Worm (Caenorhabditis elegans) whole organism, young adult: Measurements from ENCODE around the gene swd-2.2.

Experiments
- B0019.2 ChIP-seq: fragments of 200-800 bp; sonication (Bioruptor generic); conservative IDR thresholded peaks from 2 replicates; pipeline ENCODE4 v1.3.6; 2022; ENCODE audit warnings: missing genetic modification reagents, missing genetic modification characterization, missing compliant biosample characterization
- B0261.1 ChIP-seq: sonication (generic microtip); optimal IDR thresholded peaks from 2 replicates; lab custom pipeline; 2016; ENCODE audit warnings: mild to moderate bottlenecking, missing genetic modification characterization, moderate library complexity, missing compliant biosample characterization
- F33H1.4 ChIP-seq: fragments of 200-800 bp; sonication (Bioruptor generic); IDR thresholded peaks from 2 replicates; pipeline ENCODE4 v1.3.6; 2022; ENCODE audit warnings: missing genetic modification reagents, missing genetic modification characterization, missing compliant biosample characterization
- F39B2.1 ChIP-seq: fragments of 200-800 bp; sonication (Bioruptor generic); IDR thresholded peaks from 2 replicates; pipeline ENCODE4 v1.3.6; 2022; ENCODE audit warnings: missing genetic modification reagents, missing genetic modification characterization, missing compliant biosample characterization
- F49E8.2 ChIP-seq: sonication (generic microtip); optimal IDR thresholded peaks from 3 replicates; lab custom pipeline; 2017; ENCODE audit warnings: missing genetic modification characterization, mild to moderate bottlenecking, missing compliant biosample characterization, antibody characterized with exemption, moderate library complexity; ENCODE audit not compliant: insufficient read depth
- F52B5.7 ChIP-seq: sonication (generic microtip); optimal IDR thresholded peaks from 2 replicates; lab custom pipeline; 2016; ENCODE audit warnings: mild to moderate bottlenecking, missing genetic modification characterization, missing compliant biosample characterization
- F57A8.1 ChIP-seq: fragments of 200-800 bp; sonication (Bioruptor generic); optimal IDR thresholded peaks from 2 replicates; lab custom pipeline; 2018; ENCODE audit warnings: mild to moderate bottlenecking, missing genetic modification characterization, moderate library complexity, missing compliant biosample characterization
- K12H6.12 ChIP-seq: fragments of 200-800 bp; sonication (Bioruptor generic); optimal IDR thresholded peaks from 2 replicates; lab custom pipeline; 2018; ENCODE audit warnings: mild to moderate bottlenecking, missing genetic modification characterization, missing compliant biosample characterization
- T07F8.4 ChIP-seq: sonication (generic microtip); optimal IDR thresholded peaks from 2 replicates; lab custom pipeline; 2016; ENCODE audit warnings: mild to moderate bottlenecking, missing genetic modification characterization, moderate library complexity, missing compliant biosample characterization
- T26A5.8 ChIP-seq: sonication (generic microtip); optimal IDR thresholded peaks from 2 replicates; lab custom pipeline; 2016; ENCODE audit warnings: missing genetic modification characterization, missing compliant biosample characterization
- Y53F4B.3 ChIP-seq: fragments of 200-800 bp; sonication (Bioruptor generic); IDR thresholded peaks from 2 replicates; pipeline ENCODE4 v1.3.6; 2022; ENCODE audit warnings: missing genetic modification reagents, missing genetic modification characterization, missing compliant biosample characterization
- Y53G8AR.9 ChIP-seq: fragments of 200-800 bp; sonication (Bioruptor generic); conservative IDR thresholded peaks from 2 replicates; pipeline ENCODE4 v1.3.6; 2022; ENCODE audit warnings: missing genetic modification reagents, missing genetic modification characterization, missing compliant biosample characterization
- Y79H2A.3 ChIP-seq: fragments of 200-800 bp; sonication (Bioruptor generic); conservative IDR thresholded peaks from 2 replicates; pipeline ENCODE4 v1.3.6; 2022; ENCODE audit warnings: missing genetic modification reagents, missing genetic modification characterization, missing compliant biosample characterization
- ZK185.1 ChIP-seq: sonication (generic microtip); optimal IDR thresholded peaks from 2 replicates; lab custom pipeline; 2016; ENCODE audit warnings: mild to moderate bottlenecking, missing genetic modification characterization, missing compliant biosample characterization; ENCODE audit not compliant: poor library complexity, severe bottlenecking
- atf-7 ChIP-seq: sonication (generic microtip); optimal IDR thresholded peaks from 2 replicates; lab custom pipeline; 2017; ENCODE audit warnings: mild to moderate bottlenecking, missing genetic modification characterization, missing compliant biosample characterization
- attf-3 ChIP-seq: fragments of 200-800 bp; sonication (Bioruptor generic); conservative IDR thresholded peaks from 2 replicates; pipeline ENCODE4 v1.3.6; 2022; ENCODE audit warnings: missing genetic modification reagents, missing genetic modification characterization, missing compliant biosample characterization
- attf-5 ChIP-seq: fragments of 200-800 bp; sonication (Bioruptor generic); optimal IDR thresholded peaks from 2 replicates; lab custom pipeline; 2018; ENCODE audit warnings: mild to moderate bottlenecking, missing genetic modification characterization, missing compliant biosample characterization
- attf-6 ChIP-seq: fragments of 200-800 bp; sonication (Bioruptor generic); IDR thresholded peaks from 2 replicates; pipeline ENCODE4 v1.3.6; 2022; ENCODE audit warnings: missing genetic modification reagents, missing genetic modification characterization, missing compliant biosample characterization
- cebp-1 ChIP-seq, 2 experiments: fragments of 200-800 bp in 1 of 2; sonication (Bioruptor generic) in 1 of 2; sonication (generic microtip) in 1 of 2; IDR thresholded peaks in 1 of 2; optimal IDR thresholded peaks in 1 of 2; 2 replicates each; pipeline versions ENCODE4 v1.3.6 to Lab custom; 2017 to 2022; ENCODE audit warnings: missing compliant biosample characterization in 2 of 2, missing genetic modification characterization in 2 of 2, mild to moderate bottlenecking in 1 of 2, missing genetic modification reagents in 1 of 2, moderate library complexity in 1 of 2
- cebp-2 ChIP-seq: fragments of 200-800 bp; sonication (Bioruptor generic); IDR thresholded peaks from 2 replicates; pipeline ENCODE4 v1.3.6; 2022; ENCODE audit warnings: missing genetic modification characterization, missing compliant biosample characterization
- ceh-100 ChIP-seq: fragments of 200-800 bp; sonication (Bioruptor generic); IDR thresholded peaks from 2 replicates; pipeline ENCODE4 v1.3.6; 2022; ENCODE audit warnings: missing genetic modification reagents, missing genetic modification characterization, missing compliant biosample characterization
- ceh-27 ChIP-seq: fragments of 200-800 bp; sonication (Bioruptor generic); optimal IDR thresholded peaks from 2 replicates; lab custom pipeline; 2018; ENCODE audit warnings: mild to moderate bottlenecking, missing genetic modification characterization, moderate library complexity, missing compliant biosample characterization
- chd-7 ChIP-seq: sonication (generic microtip); optimal IDR thresholded peaks from 2 replicates; lab custom pipeline; 2016; ENCODE audit warnings: mild to moderate bottlenecking, missing genetic modification characterization, moderate library complexity, missing compliant biosample characterization
- dpff-1 ChIP-seq: sonication (generic microtip); optimal IDR thresholded peaks from 2 replicates; lab custom pipeline; 2017; ENCODE audit warnings: mild to moderate bottlenecking, missing genetic modification characterization, missing compliant biosample characterization
- efl-1 ChIP-seq: fragments of 150-350 bp; optimal IDR thresholded peaks from 2 replicates; lab custom pipeline; 2014; ENCODE audit warnings: missing biosample characterization, missing genetic modification reagents, missing genetic modification characterization
- egl-44 ChIP-seq: fragments of 200-800 bp; sonication (Bioruptor generic); IDR thresholded peaks from 2 replicates; pipeline ENCODE4 v1.3.6; 2022; ENCODE audit warnings: missing genetic modification reagents, missing genetic modification characterization, missing compliant biosample characterization
- ekl-4 ChIP-seq: fragments of 200-800 bp; sonication (Bioruptor generic); IDR thresholded peaks from 2 replicates; pipeline ENCODE4 v1.3.6; 2022; ENCODE audit warnings: missing genetic modification reagents, missing genetic modification characterization, missing compliant biosample characterization
- let-526 ChIP-seq: fragments of 200-800 bp; sonication (Bioruptor generic); IDR thresholded peaks from 2 replicates; pipeline ENCODE4 v1.3.6; 2022; ENCODE audit warnings: missing genetic modification reagents, missing genetic modification characterization, missing compliant biosample characterization
- lsl-1 ChIP-seq: fragments of 200-800 bp; sonication (Bioruptor generic); optimal IDR thresholded peaks from 2 replicates; lab custom pipeline; 2018; ENCODE audit warnings: mild to moderate bottlenecking, missing genetic modification characterization, moderate library complexity, missing compliant biosample characterization
- lsy-27 ChIP-seq: sonication (generic microtip); optimal IDR thresholded peaks from 2 replicates; lab custom pipeline; 2017; ENCODE audit warnings: missing genetic modification characterization, mild to moderate bottlenecking, missing compliant biosample characterization, antibody characterized with exemption, missing genotype, borderline replicate concordance; ENCODE audit not compliant: insufficient read depth
- madf-6 ChIP-seq: fragments of 200-800 bp; sonication (Bioruptor generic); IDR thresholded peaks from 2 replicates; pipeline ENCODE4 v1.3.6; 2022; ENCODE audit warnings: missing genetic modification reagents, missing genetic modification characterization, missing compliant biosample characterization
- madf-8 ChIP-seq: fragments of 200-800 bp; sonication (Bioruptor generic); conservative IDR thresholded peaks from 2 replicates; pipeline ENCODE4 v1.3.6; 2022; ENCODE audit warnings: missing genetic modification reagents, missing genetic modification characterization, missing compliant biosample characterization
- nfya-1 ChIP-seq: sonication (generic microtip); optimal IDR thresholded peaks from 2 replicates; lab custom pipeline; 2017; ENCODE audit warnings: antibody characterized with exemption, missing compliant biosample characterization, missing genetic modification characterization, borderline replicate concordance; ENCODE audit not compliant: insufficient read depth
- nfya-2 ChIP-seq: fragments of 200-800 bp; sonication (Bioruptor generic); IDR thresholded peaks from 2 replicates; pipeline ENCODE4 v1.3.6; 2022; ENCODE audit warnings: missing genetic modification reagents, missing genetic modification characterization, missing compliant biosample characterization
- pha-4 ChIP-seq: fragments of 150-350 bp; sonication (generic microtip); optimal IDR thresholded peaks from 2 replicates; lab custom pipeline; 2014; ENCODE audit warnings: missing biosample characterization, missing genetic modification reagents, missing genetic modification characterization
- rec-8 ChIP-seq, 2 experiments: sonication (generic microtip); optimal IDR thresholded peaks; 2 replicates each; lab custom pipeline; 2016; ENCODE audit warnings: mild to moderate bottlenecking in 2 of 2, missing genetic modification characterization in 2 of 2, missing genetic modification reagents in 2 of 2, missing genotype in 2 of 2, missing biosample characterization in 1 of 2, missing compliant biosample characterization in 1 of 2, moderate library complexity in 1 of 2
- sea-2 ChIP-seq: fragments of 200-800 bp; sonication (Bioruptor generic); IDR thresholded peaks from 2 replicates; pipeline ENCODE4 v1.3.6; 2022; ENCODE audit warnings: missing genetic modification characterization, missing compliant biosample characterization
- snpc-1.1 ChIP-seq: sonication (generic microtip); optimal IDR thresholded peaks from 2 replicates; lab custom pipeline; 2017; ENCODE audit warnings: missing genetic modification characterization, mild to moderate bottlenecking, missing compliant biosample characterization, antibody characterized with exemption, moderate library complexity, missing genotype, missing genetic modification reagents; ENCODE audit not compliant: insufficient read depth
- snpc-4 ChIP-seq, 5 experiments: fragments of 150-350 bp in 1 of 5; sonication (generic microtip) in 4 of 5; optimal IDR thresholded peaks; 2 replicates each; lab custom pipeline; 2014 to 2018; ENCODE audit warnings: missing genetic modification characterization in 5 of 5, missing biosample characterization in 3 of 5, antibody characterized with exemption in 2 of 5, mild to moderate bottlenecking in 2 of 5, missing compliant biosample characterization in 2 of 5, missing genotype in 2 of 5, moderate library complexity in 2 of 5, missing genetic modification reagents in 1 of 5
- tbx-9 ChIP-seq: sonication (generic microtip); optimal IDR thresholded peaks from 2 replicates; lab custom pipeline; 2016; ENCODE audit warnings: borderline replicate concordance, missing genetic modification characterization, inconsistent platforms, missing compliant biosample characterization
- tlf-1 ChIP-seq: fragments of 200-800 bp; sonication (Bioruptor generic); optimal IDR thresholded peaks from 2 replicates; lab custom pipeline; 2018; ENCODE audit warnings: mild to moderate bottlenecking, missing genetic modification characterization, missing compliant biosample characterization
- xnd-1 ChIP-seq: sonication (generic microtip); optimal IDR thresholded peaks from 2 replicates; lab custom pipeline; 2016; ENCODE audit warnings: missing genotype, missing genetic modification reagents, missing genetic modification characterization, missing compliant biosample characterization
- zfh-2 ChIP-seq: fragments of 200-800 bp; sonication (Bioruptor generic); conservative IDR thresholded peaks from 2 replicates; pipeline ENCODE4 v1.3.6; 2022; ENCODE audit warnings: missing genetic modification reagents, missing genetic modification characterization, missing compliant biosample characterization
- ztf-25 ChIP-seq: fragments of 200-800 bp; sonication (Bioruptor generic); IDR thresholded peaks from 2 replicates; pipeline ENCODE4 v1.3.6; 2022; ENCODE audit warnings: missing genetic modification reagents, missing genetic modification characterization, missing compliant biosample characterization

Gene swd-2.2

ce11 chrIV:7796432-7797113, 22.4 kb downstream of the swd-2.2 start, which contains the start of gene sgo-1 (continued):
- TF ChIP-seq Y53G8AR.9 (GFP tag; lab: Robert Waterston, UW) (peak; percentile 90), let-526 (GFP tag; lab: Robert Waterston, UW) (no peak), lsl-1 (GFP tag; lab: Kevin White, UChicago) (peak; percentile 97), T07F8.4 (tag; lab: Kevin White, UChicago) (no peak), zfh-2 (GFP tag; lab: Robert Waterston, UW) (no peak), F52B5.7 (tag; lab: Kevin White, UChicago) (no peak), ztf-25 (GFP tag; lab: Robert Waterston, UW) (no peak), madf-6 (GFP tag; lab: Robert Waterston, UW) (peak; percentile 100), ZK185.1 (no peak), snpc-4 (GFP tag; optimal IDR thresholded peaks at IDR 0.05; lab: Kevin White, UChicago) (peak; percentile 70), snpc-4 (tag; optimal IDR thresholded peaks at IDR 0.05; lab: Kevin White, UChicago) (peak in 3 of 4 experiments; percentile 41 to 70 (median 60)), K12H6.12 (no peak), nfya-2 (GFP tag; lab: Robert Waterston, UW) (peak; percentile 70; the same call in 1 of the 2 replicates), pha-4 (tag; lab: Kevin White, UChicago) (no peak), cebp-1 (GFP tag; IDR thresholded peaks at IDR 0.05; lab: Robert Waterston, UW) (peak; percentile 35; the same call in 1 of the 2 replicates), cebp-1 (tag; optimal IDR thresholded peaks at IDR 0.05; lab: Kevin White, UChicago) (no peak), lsy-27 (tag; lab: Kevin White, UChicago) (no peak), Y53F4B.3 (peak; percentile 49; the same call in 1 of the 2 replicates), snpc-1.1 (peak; percentile 53), tbx-9 (no peak), F57A8.1 (GFP tag; lab: Kevin White, UChicago) (no peak), tlf-1 (GFP tag; lab: Kevin White, UChicago) (peak; percentile 93), T26A5.8 (tag; lab: Kevin White, UChicago) (no peak), B0261.1 (tag; lab: Kevin White, UChicago) (no peak), attf-3 (GFP tag; lab: Robert Waterston, UW) (peak; percentile 41; the same call in 1 of the 2 replicates), ceh-27 (GFP tag; lab: Kevin White, UChicago) (no peak), F39B2.1 (GFP tag; lab: Robert Waterston, UW) (0 out of 2 replicates have a peak, but pooled peaks have one; percentile 62), efl-1 (peak; percentile 100), sea-2 (no peak), xnd-1 (tag; lab: Kevin White, UChicago) (peak; percentile 99), F49E8.2 (peak; percentile 85), nfya-1 (tag; lab: Kevin White, UChicago) (no peak), F33H1.4 (GFP tag; lab: Robert Waterston, UW) (peak; percentile 100), attf-5 (no peak), Y79H2A.3 (GFP tag; lab: Robert Waterston, UW) (peak; percentile 87), attf-6 (GFP tag; lab: Robert Waterston, UW) (peak; percentile 85), egl-44 (GFP tag; lab: Robert Waterston, UW) (no peak), ceh-100 (GFP tag; lab: Robert Waterston, UW) (peak; percentile 66; the same call in 1 of the 2 replicates), atf-7 (tag; lab: Kevin White, UChicago) (no peak), rec-8 (tag; optimal IDR thresholded peaks at IDR 0.05; lab: Kevin White, UChicago) (no peak), madf-8 (GFP tag; lab: Robert Waterston, UW) (peak; percentile 98), B0019.2 (GFP tag; lab: Robert Waterston, UW) (peak; percentile 90), cebp-2 (GFP tag; lab: Robert Waterston, UW) (no peak), chd-7 (tag; lab: Kevin White, UChicago) (no peak), ekl-4 (GFP tag; lab: Robert Waterston, UW) (peak; percentile 88), dpff-1 (no peak)
